Fruit fly (Drosophila melanogaster) whole organism, embryonic: Measurements from ENCODE around the gene ZnT86D.

ENCODE experiments used
- CG13287 ChIP-seq: fragments of 200-800 bp; sonication (Bioruptor generic); IDR thresholded peaks from 2 replicates; pipeline ENCODE4 v1.3.6; 2022; ENCODE audit warnings: missing biosample characterization, missing genetic modification characterization; ENCODE audit not compliant: partially characterized antibody
- CG8478 ChIP-seq: fragments of >200 bp; optimal IDR thresholded peaks from 2 replicates; lab custom pipeline; 2018
- kah ChIP-seq: fragments of 200-800 bp; sonication (Bioruptor generic); optimal IDR thresholded peaks from 2 replicates; lab custom pipeline; 2018; ENCODE audit warnings: missing biosample characterization, mild to moderate bottlenecking, missing genetic modification characterization

DNA sequence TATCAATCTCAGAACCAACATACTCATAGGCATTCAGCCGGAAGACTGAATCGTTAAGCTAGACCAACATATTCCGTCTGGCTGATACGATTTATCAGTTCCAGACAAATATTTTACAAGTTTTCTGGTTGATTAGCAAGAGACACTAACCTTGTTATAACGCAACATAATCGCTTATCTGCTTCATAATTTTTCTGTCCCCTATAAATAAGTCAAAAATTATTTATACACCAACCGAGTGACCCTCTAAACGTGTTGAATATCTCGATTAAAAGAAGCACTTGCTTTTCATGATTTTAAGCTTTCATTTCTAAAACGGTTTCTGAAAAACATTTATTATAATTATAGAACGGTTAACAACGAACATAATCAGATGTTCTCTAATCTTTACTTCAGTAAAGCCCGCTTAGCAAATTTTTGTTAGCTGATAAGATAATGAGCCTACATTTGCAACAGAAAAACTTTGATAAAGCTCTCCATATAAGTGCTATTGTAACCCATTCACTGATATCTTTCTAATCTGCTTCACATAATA is 46.3 kb downstream of the ZnT86D start, which contains the start of gene Ugt35E2:
- TF ChIP-seq kah (GFP tag; lab: Kevin White, UChicago) (no peak), CG8478 (lab: Kevin White, UChicago) (no peak), CG13287 (GFP tag; lab: Robert Waterston, UW) (no peak)
